Fruit fly (Drosophila melanogaster) whole organism, adult: ENCODE results near the gene sud1.
A peak's percentile ranks its signal among the peaks of the same experiment; 100 is the strongest.

Experiments used
- CG11617 ChIP-seq: fragments of 200-800 bp; sonication (Bioruptor generic); optimal IDR thresholded peaks from 2 replicates; lab custom pipeline; 2017; ENCODE audit warnings: mild to moderate bottlenecking, missing biosample characterization, missing genetic modification reagents, missing genetic modification characterization
- CG12768 ChIP-seq: fragments of 200-800 bp; sonication (Bioruptor generic); optimal IDR thresholded peaks from 2 replicates; lab custom pipeline; 2017; ENCODE audit warnings: missing biosample characterization, missing genetic modification characterization, mild to moderate bottlenecking, moderate library complexity, missing genetic modification reagents
- CG14711 ChIP-seq: fragments of 200-800 bp; sonication (Bioruptor generic); optimal IDR thresholded peaks from 2 replicates; lab custom pipeline; 2018; ENCODE audit warnings: missing biosample characterization, mild to moderate bottlenecking, missing genetic modification characterization, moderate library complexity
- CG1620 ChIP-seq: fragments of 200-800 bp; sonication (Bioruptor generic); optimal IDR thresholded peaks from 2 replicates; lab custom pipeline; 2016; ENCODE audit warnings: missing biosample characterization, missing genetic modification characterization
- CG33017 ChIP-seq: fragments of 200-800 bp; sonication (Bioruptor generic); optimal IDR thresholded peaks from 2 replicates; lab custom pipeline; 2018; ENCODE audit warnings: missing biosample characterization, mild to moderate bottlenecking, missing genetic modification characterization, moderate library complexity
- CG5204 ChIP-seq: fragments of 200-800 bp; sonication (Bioruptor generic); optimal IDR thresholded peaks from 2 replicates; lab custom pipeline; 2016; ENCODE audit warnings: missing biosample characterization, missing genetic modification characterization
- CG7045 ChIP-seq: fragments of 200-800 bp; sonication (Bioruptor generic); optimal IDR thresholded peaks from 2 replicates; lab custom pipeline; 2017; ENCODE audit warnings: missing biosample characterization, mild to moderate bottlenecking, missing genetic modification characterization
- CG7101 ChIP-seq: fragments of 200-800 bp; sonication (Bioruptor generic); optimal IDR thresholded peaks from 2 replicates; lab custom pipeline; 2018; ENCODE audit warnings: missing biosample characterization, mild to moderate bottlenecking, missing genetic modification characterization, moderate library complexity
- Clk ChIP-seq: fragments of 200-800 bp; sonication (Bioruptor generic); optimal IDR thresholded peaks from 2 replicates; lab custom pipeline; 2017; ENCODE audit warnings: missing biosample characterization, missing genetic modification characterization
- Crg-1 ChIP-seq: fragments of 200-800 bp; sonication (Bioruptor generic); optimal IDR thresholded peaks from 2 replicates; lab custom pipeline; 2016; ENCODE audit warnings: missing biosample characterization, missing genetic modification characterization
- Hr96 ChIP-seq: fragments of 200-800 bp; sonication (Bioruptor generic); optimal IDR thresholded peaks from 2 replicates; lab custom pipeline; 2016; ENCODE audit warnings: missing biosample characterization, missing genetic modification characterization
- Mnt ChIP-seq: fragments of 200-800 bp; sonication (Bioruptor generic); optimal IDR thresholded peaks from 2 replicates; lab custom pipeline; 2016; ENCODE audit warnings: missing biosample characterization, mild to moderate bottlenecking, missing genetic modification characterization
- bab1 ChIP-seq: fragments of 200-800 bp; sonication (Bioruptor generic); optimal IDR thresholded peaks from 3 replicates; lab custom pipeline; 2019; ENCODE audit warnings: missing biosample characterization, mild to moderate bottlenecking, missing genetic modification characterization, moderate library complexity
- cic ChIP-seq: fragments of 200-800 bp; sonication (Bioruptor generic); optimal IDR thresholded peaks from 2 replicates; lab custom pipeline; 2017; ENCODE audit warnings: missing biosample characterization, mild to moderate bottlenecking, missing genetic modification characterization, moderate library complexity
- cnc ChIP-seq, 2 experiments: fragments of >200 bp; optimal IDR thresholded peaks; 2 replicates each; lab custom pipeline; 2017
- kay ChIP-seq: fragments of 200-800 bp; sonication (Bioruptor generic); peaks from one replicate; lab custom pipeline; 2016; ENCODE audit warnings: missing biosample characterization, missing genetic modification characterization, borderline replicate concordance
- ovo ChIP-seq: fragments of 200-800 bp; sonication (Bioruptor generic); optimal IDR thresholded peaks from 2 replicates; lab custom pipeline; 2016; ENCODE audit warnings: missing biosample characterization, missing genetic modification characterization
- pad ChIP-seq: fragments of 200-800 bp; sonication (Bioruptor generic); optimal IDR thresholded peaks from 3 replicates; lab custom pipeline; 2017; ENCODE audit warnings: missing biosample characterization, missing genetic modification characterization, mild to moderate bottlenecking, moderate library complexity, missing genetic modification reagents
- tj ChIP-seq: fragments of 200-800 bp; sonication (Bioruptor generic); optimal IDR thresholded peaks from 3 replicates; lab custom pipeline; 2017; ENCODE audit warnings: missing biosample characterization, mild to moderate bottlenecking, missing genetic modification characterization, moderate library complexity
- toe ChIP-seq: fragments of 200-800 bp; sonication (Bioruptor generic); optimal IDR thresholded peaks from 2 replicates; lab custom pipeline; 2016; ENCODE audit warnings: missing biosample characterization, missing genetic modification characterization

sud1 gene

dm6 chr3R:24931856-24932255, 14.2 kb upstream of the sud1 start, which contains the start of gene CG11771:
Gene CG11771 (plus strand): TSS chr3R:24932010.
- TF ChIP-seq CG11617 = no peak
- peak; percentile 86 for TF ChIP-seq CG14711 (tag; lab: Kevin White, UChicago)

DNA sequence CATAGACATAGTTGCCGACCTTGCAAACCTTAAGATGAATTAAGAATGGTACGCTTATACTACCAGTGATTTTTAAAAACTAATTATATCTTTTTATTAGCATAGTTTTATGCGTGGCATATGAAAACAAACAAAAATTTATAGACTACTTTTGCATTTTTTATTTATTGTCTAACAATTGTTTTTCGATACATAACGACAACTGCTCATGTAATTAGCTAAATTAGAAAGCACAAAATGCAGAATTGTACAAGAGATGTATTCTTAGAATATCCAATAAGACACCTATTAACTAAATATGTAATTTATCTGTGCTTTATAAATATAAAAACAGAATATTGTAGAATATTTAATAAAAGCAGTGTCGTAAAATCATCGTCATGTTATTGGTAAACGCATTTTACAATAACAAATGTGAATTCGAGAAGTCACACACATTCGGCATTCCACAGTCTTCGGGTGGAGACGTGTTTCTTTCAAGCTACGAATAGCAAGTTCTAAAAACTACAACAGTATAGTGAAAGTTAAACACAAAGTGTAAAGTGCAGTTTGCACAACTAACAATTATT, 9.2 kb upstream of the sud1 start:
- TF ChIP-seq CG14711 (tag; lab: Kevin White, UChicago) (peak; percentile 26), pad (no peak)

DNA sequence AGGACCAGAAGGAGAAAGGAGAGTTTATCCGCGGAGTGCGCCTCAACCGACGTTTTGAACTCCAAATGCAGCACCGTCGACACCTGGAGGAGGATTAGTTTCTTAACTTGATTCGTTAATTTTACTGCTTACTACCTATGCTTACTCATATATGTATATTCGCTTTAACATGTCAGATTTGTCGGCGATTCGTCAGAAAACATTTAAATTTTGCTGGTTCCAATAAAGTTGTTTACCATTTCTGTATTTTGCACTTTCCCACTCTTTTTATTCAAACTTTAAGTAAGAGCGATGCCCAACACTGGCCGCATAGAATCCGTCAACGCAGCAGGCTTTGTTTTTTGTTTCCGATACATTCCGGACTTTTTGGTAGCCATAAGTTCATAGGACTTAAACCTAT, 7.3 kb upstream of the sud1 start, which contains the start of gene Trf4-2:
Gene Trf4-2, plus strand, starts transcription at position 301 of the 400 bp plus-strand sequence.
- no peak for TF ChIP-seq CG14711 (tag; lab: Kevin White, UChicago)
- no peak for TF ChIP-seq cic (GFP tag; lab: Kevin White, UChicago)
- no peak for TF ChIP-seq ovo (GFP tag; lab: Kevin White, UChicago)
- no peak for TF ChIP-seq CG12768
- TF ChIP-seq CG11617 = no peak
- TF ChIP-seq cnc (optimal IDR thresholded peaks at IDR 0.05; lab: Kevin White, UChicago) = no peak
- no peak for TF ChIP-seq Mnt (GFP tag; lab: Kevin White, UChicago)
- no peak for TF ChIP-seq CG7101 (tag; lab: Kevin White, UChicago)
- no peak for TF ChIP-seq Hr96 (GFP tag; lab: Kevin White, UChicago)
- TF ChIP-seq pad = no peak
- no peak for TF ChIP-seq Crg-1 (GFP tag; lab: Kevin White, UChicago)
- TF ChIP-seq Clk (GFP tag; lab: Kevin White, UChicago) = no peak
- TF ChIP-seq CG33017 = no peak
- TF ChIP-seq tj (GFP tag; lab: Kevin White, UChicago) = no peak
- TF ChIP-seq toe (GFP tag; lab: Kevin White, UChicago) = no peak
- TF ChIP-seq CG1620 (GFP tag; lab: Kevin White, UChicago) = no peak
- no peak for TF ChIP-seq kay
- no peak for TF ChIP-seq bab1
- TF ChIP-seq CG7045 = no peak
- TF ChIP-seq CG5204 = no peak

DNA sequence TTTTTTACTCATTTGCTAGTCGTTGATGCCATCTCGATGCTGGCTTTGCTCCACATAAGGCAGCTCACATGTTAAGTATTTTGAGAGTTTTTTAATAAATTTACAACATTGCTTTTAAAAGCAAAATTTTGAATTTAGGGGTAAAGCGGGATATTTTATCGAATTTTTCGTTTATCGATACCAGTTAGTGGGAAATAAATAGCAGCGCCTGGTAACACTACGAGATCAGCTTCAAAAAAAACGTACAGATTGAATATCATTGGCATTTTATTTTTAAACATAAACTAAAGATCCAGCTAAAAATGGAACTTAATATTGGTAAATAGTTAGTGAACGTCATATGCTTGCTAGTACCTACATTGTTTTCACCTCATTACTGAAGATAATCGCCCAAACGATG, 4.6 kb upstream of the sud1 start, which contains the start of gene Mink:
Gene Mink, plus strand, starts transcription at position 204 of the 400 bp plus-strand sequence.
- TF ChIP-seq bab1 (peak; percentile 29), CG5204 (no peak), Crg-1 (GFP tag; lab: Kevin White, UChicago) (no peak)

DNA sequence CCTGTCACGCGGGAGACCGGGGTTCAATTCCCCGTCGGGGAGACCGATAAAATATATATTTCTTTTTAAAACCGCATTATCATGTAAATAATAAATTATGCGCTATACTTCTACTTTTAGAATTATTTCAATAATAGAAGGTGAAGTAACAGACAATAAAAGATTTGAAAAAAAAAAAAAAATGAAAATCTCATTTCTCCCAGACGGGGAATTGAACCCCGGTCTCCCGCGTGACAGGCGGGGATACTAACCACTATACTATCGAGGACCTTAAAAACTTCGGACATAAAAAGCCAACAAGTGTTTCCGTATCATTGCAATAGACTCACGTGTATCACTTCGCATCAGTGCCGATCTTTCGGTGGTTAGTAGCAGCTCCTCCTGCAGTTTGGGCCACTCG, 2.8 kb downstream of the sud1 start:
- no peak for TF ChIP-seq kay
- no peak for TF ChIP-seq CG14711 (tag; lab: Kevin White, UChicago)
- no peak for TF ChIP-seq Hr96 (GFP tag; lab: Kevin White, UChicago)
- TF ChIP-seq Crg-1 (GFP tag; lab: Kevin White, UChicago) = no peak
- no peak for TF ChIP-seq pad
- no peak for TF ChIP-seq bab1
- TF ChIP-seq ovo (GFP tag; lab: Kevin White, UChicago) = no peak
- TF ChIP-seq tj (GFP tag; lab: Kevin White, UChicago) = no peak
- TF ChIP-seq Clk (GFP tag; lab: Kevin White, UChicago) = no peak
- no peak for TF ChIP-seq CG12768
- no peak for TF ChIP-seq CG5204
- TF ChIP-seq cic (GFP tag; lab: Kevin White, UChicago) = no peak
- no peak for TF ChIP-seq Mnt (GFP tag; lab: Kevin White, UChicago)
- TF ChIP-seq toe (GFP tag; lab: Kevin White, UChicago) = no peak
- TF ChIP-seq CG33017 = no peak
- no peak for TF ChIP-seq CG11617
- TF ChIP-seq CG7045 = no peak
- no peak for TF ChIP-seq cnc (optimal IDR thresholded peaks at IDR 0.05; lab: Kevin White, UChicago)
- no peak for TF ChIP-seq CG1620 (GFP tag; lab: Kevin White, UChicago)
- TF ChIP-seq CG7101 (tag; lab: Kevin White, UChicago) = no peak

DNA sequence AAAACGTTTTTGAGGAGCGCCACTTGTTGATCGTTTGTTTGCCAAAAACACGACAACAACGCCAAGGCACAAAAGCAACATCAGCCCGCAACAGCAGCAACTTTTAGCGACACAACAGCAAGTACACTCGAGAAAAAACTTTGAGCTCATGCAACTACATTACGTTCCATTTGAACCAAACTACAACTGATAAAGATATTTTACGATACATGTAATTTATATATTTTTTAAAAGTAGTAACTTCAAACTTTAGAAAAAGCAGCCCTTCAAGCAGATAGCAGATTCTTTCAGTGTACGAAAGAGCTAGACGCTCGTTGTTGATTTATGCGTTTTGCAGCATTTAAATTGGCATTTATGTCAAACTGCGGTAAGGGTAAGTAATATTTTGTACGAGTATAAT, 7.6 kb downstream of the sud1 start:
- TF ChIP-seq cic (GFP tag; lab: Kevin White, UChicago) (no peak), Crg-1 (GFP tag; lab: Kevin White, UChicago) (no peak), Mnt (GFP tag; lab: Kevin White, UChicago) (no peak), kay (peak; percentile 48), CG11617 (no peak)

DNA sequence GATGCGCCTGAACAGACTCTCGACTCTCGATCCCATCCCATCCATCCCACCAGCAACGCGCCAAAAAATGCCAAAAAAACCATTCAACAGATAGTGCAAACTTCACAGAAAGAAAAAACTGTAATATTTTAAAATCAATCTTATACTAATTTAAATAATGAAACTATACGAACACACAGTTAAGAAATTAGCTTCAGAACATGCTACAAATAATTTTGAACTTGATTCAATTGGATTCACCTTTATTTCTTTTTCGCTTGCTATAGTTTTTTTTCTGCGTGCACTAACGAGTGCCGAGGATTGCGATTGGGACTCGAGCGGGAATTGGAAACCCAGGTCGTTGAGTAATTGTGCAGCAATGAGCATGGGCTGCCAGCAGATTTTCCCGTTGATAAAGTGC, 9.6 kb downstream of the sud1 start:
- TF ChIP-seq CG7045 = no peak
- TF ChIP-seq ovo (GFP tag; lab: Kevin White, UChicago) = no peak
- TF ChIP-seq cnc (optimal IDR thresholded peaks at IDR 0.05; lab: Kevin White, UChicago) = no peak
- no peak for TF ChIP-seq Mnt (GFP tag; lab: Kevin White, UChicago)
- no peak for TF ChIP-seq cic (GFP tag; lab: Kevin White, UChicago)
- no peak for TF ChIP-seq kay
- TF ChIP-seq tj (GFP tag; lab: Kevin White, UChicago) = no peak
- no peak for TF ChIP-seq pad
- no peak for TF ChIP-seq Clk (GFP tag; lab: Kevin White, UChicago)
- no peak for TF ChIP-seq Crg-1 (GFP tag; lab: Kevin White, UChicago)
- TF ChIP-seq toe (GFP tag; lab: Kevin White, UChicago) = no peak
- TF ChIP-seq CG5204 = no peak
- TF ChIP-seq CG33017 = no peak
- TF ChIP-seq CG12768 = no peak
- no peak for TF ChIP-seq CG1620 (GFP tag; lab: Kevin White, UChicago)
- no peak for TF ChIP-seq CG7101 (tag; lab: Kevin White, UChicago)
- TF ChIP-seq CG14711 (tag; lab: Kevin White, UChicago) = no peak
